Worm (Caenorhabditis elegans): ENCODE results near the gene T05H4.4.

T05H4.4 gene

ce11 chrV:6429870-6430339 lies 8.8 kb upstream of the T05H4.4 start, which contains the start of gene alh-4:
Gene alh-4, minus strand, starts transcription at chrV:6429920.
- TF ChIP-seq unc-62 (GFP tag; optimal IDR thresholded peaks at IDR 0.05): no peak

DNA sequence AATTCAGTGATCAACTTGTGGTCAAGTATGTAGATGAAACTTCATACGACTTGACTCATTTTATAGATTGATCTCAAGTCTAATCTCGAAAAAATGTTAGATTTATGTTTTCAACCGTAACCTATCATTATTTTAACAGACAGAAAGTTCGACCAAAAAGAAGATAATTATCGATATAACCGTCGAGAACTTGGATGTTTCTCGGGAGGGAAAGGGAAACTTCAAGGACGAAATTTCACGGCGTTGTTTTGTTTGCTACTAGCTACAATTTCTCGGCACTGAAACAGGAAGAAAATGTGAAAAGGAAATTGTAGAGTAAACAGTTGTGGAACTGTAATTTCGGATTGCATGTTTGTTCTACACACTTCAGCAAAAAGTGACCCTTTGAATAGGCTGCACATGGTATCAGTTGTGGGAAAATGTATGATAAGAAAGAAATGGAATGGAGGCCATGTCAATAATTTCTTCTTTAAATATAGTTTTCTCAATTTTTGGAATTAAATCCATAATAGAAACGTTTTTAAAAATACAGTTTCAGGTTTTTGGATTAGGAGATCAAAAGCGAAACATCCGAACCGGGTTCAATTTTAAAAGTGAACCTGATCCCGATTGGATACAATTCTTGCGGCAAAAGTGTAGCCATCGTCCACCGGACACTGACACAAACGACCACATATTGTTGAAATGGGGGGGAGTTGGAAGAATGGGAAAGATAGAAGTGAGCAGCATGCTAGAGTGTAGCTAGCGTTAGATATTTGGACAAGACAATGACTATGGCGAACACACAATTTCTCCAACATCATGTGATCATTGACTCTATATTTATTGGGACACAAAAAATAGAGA lies 8.0 kb upstream of the T05H4.4 start:
- no peak for TF ChIP-seq unc-62 (GFP tag; optimal IDR thresholded peaks at IDR 0.05)

DNA sequence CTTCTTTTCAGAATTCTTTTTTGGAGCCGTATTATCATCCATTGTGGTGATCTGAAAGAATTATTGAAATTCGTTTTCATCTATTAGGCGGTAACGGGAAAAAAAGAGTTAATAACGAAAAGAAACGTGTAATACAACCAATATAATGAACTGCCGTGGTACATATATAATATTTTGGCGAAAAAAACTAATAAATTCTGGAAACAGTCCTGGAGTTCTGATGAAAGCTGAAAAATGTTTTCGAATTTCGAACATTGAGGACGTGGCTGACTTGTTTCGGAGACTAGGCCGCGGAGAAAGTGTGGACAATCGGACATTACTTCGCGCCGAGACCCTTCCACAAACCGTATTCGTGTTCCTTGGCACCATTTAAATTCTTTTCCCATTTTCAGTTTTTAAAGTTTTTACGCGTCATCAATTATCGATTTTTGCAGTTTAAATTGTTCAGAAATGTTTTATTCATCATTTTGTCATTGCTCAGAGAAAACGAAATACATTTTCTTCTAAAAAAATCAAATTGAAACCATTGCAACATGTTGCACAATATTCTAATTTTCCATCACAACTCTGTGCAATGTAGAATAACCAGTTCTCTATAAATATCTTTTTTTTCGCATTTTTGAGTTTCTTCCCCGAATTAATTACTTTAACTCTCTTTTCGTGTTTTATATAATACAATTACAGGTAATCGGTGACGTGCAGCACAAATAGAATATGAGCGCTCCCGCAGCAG lies 5.1 kb upstream of the T05H4.4 start, which contains the start of the genes gad-1 and erfa-1:
Gene gad-1 (minus strand): TSS at position 51 of the 733 bp plus-strand sequence.
Gene erfa-1 (plus strand): TSS at position 683 of the 733 bp plus-strand sequence.
- TF ChIP-seq unc-62 (GFP tag; optimal IDR thresholded peaks at IDR 0.05): no peak

- TF ChIP-seq unc-62 (GFP tag; optimal IDR thresholded peaks at IDR 0.05): no peak
Measured at ce11 chrV:6436332-6436731, 2.4 kb upstream of the T05H4.4 start, which contains the start of gene hpo-19. Gene hpo-19, plus strand, starts transcription at chrV:6436645.

ce11 chrV:6441613-6442012 lies 2.9 kb downstream of the T05H4.4 start, which contains the start of gene T05H4.15:
Gene T05H4.15, minus strand, starts transcription at chrV:6441713.
- no peak for TF ChIP-seq unc-62 (GFP tag; optimal IDR thresholded peaks at IDR 0.05)

- no peak for TF ChIP-seq unc-62 (GFP tag; optimal IDR thresholded peaks at IDR 0.05)
Measured at ce11 chrV:6442037-6442436, 3.3 kb downstream of the T05H4.4 start, which contains the start of gene T05H4.3. Gene T05H4.3, plus strand, starts transcription at chrV:6442337.

DNA sequence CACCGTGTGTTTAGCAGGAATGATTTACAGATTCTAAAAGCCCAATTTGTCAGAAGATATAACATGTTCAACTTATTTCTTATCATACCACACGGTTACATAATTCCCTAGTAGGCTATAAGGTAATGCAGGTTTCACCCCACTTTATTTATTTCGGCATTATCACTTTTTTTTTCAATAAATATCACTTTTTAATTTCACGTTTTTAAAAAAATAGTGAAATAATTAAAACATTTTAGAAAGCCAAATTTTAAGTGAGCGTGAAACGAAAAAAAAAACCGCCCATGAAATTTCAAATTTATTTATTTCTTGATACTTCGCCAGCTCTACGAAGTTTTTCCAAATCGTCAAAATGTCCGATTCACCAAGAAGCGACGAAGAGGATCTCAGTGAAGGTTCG lies 9.7 kb downstream of the T05H4.4 start, which contains the start of gene fbxa-196:
Gene fbxa-196 (plus strand): TSS at position 301 of the 400 bp plus-strand sequence.
- TF ChIP-seq unc-62 (GFP tag; optimal IDR thresholded peaks at IDR 0.05): no peak

DNA sequence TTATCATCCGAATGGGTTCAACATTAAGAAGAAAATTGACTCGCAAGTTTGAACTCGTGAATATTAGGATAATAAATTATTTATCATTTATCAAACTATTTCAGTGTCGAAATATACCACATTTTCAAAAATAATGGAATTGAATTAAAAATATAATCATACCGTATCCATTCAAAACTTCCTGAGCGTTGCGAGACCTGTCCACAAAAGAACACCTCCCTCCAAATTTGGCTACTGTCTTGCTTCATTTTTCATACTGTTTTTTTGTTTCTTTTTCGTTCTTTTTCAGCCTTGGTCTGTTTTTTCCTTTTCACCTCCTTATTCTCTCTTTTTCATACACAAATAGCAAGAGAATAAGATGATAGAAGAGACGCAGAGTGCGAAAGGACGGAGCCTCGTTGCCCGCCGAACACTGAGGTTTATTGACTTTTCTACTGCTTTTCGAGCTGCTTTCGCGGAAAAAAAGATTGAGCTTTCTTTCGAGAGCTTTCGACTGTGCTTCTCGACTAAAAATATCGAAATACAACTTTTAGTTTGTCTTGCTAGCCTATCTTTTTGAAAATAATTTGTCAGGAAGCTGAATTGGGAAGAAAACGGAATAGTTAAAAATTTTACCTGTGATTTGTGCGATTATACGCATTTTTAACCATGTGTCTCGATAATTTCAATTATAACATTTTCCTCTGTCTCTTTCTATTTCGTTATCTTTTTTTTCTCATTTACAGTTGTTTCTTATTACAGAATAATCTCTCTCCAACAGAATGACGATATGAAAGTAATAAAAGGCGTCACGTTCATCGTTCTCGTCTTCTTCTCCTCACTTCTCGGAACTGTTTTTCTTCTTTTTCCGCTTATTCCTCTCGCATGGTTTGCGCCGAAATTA lies 11.7 kb downstream of the T05H4.4 start, which contains the start of gene acl-8:
Gene acl-8 (plus strand): TSS at position 742 of the 883 bp plus-strand sequence.
- no peak for TF ChIP-seq unc-62 (GFP tag; optimal IDR thresholded peaks at IDR 0.05)

ce11 chrV:6453122-6453521 lies 14.4 kb downstream of the T05H4.4 start, which contains the start of gene acl-9:
Gene acl-9, plus strand, starts transcription at chrV:6453226.
- no peak for TF ChIP-seq unc-62 (GFP tag; optimal IDR thresholded peaks at IDR 0.05)

- TF ChIP-seq unc-62 (GFP tag; optimal IDR thresholded peaks at IDR 0.05): no peak
Measured at ce11 chrV:6456903-6457302, 18.2 kb downstream of the T05H4.4 start.

- no peak for TF ChIP-seq unc-62 (GFP tag; optimal IDR thresholded peaks at IDR 0.05)
Measured at ce11 chrV:6458302-6458998, 19.7 kb downstream of the T05H4.4 start.

- no peak for TF ChIP-seq unc-62 (GFP tag; optimal IDR thresholded peaks at IDR 0.05)
Measured at ce11 chrV:6461250-6461649, 22.5 kb downstream of the T05H4.4 start.

ce11 chrV:6462606-6463005 lies 23.9 kb downstream of the T05H4.4 start:
- no peak for TF ChIP-seq unc-62 (GFP tag; optimal IDR thresholded peaks at IDR 0.05)

- TF ChIP-seq unc-62 (GFP tag; optimal IDR thresholded peaks at IDR 0.05): no peak
Measured at ce11 chrV:6464238-6464637, 25.5 kb downstream of the T05H4.4 start.

Measured in whole organism, dauer.